Fruit fly (Drosophila melanogaster) S2 (cell line): ENCODE results near the gene CG31643.

Experiments
- CG8478 ChIP-seq: fragments of >200 bp; optimal IDR thresholded peaks from 2 replicates; lab custom pipeline; 2018
- CTCF ChIP-seq, 2 experiments: fragments of >200 bp; optimal IDR thresholded peaks; 2 replicates each; lab custom pipeline; 2018

dm6 chr2L:6082936-6083627 lies 45.2 kb downstream of the CG31643 start:
- TF ChIP-seq CG8478 (lab: Kevin White, UChicago) (no peak), CTCF (optimal IDR thresholded peaks at IDR 0.05; lab: Kevin White, UChicago) (no peak)
